Worm (Caenorhabditis elegans): ENCODE results near the gene arx-4.

arx-4 gene

DNA sequence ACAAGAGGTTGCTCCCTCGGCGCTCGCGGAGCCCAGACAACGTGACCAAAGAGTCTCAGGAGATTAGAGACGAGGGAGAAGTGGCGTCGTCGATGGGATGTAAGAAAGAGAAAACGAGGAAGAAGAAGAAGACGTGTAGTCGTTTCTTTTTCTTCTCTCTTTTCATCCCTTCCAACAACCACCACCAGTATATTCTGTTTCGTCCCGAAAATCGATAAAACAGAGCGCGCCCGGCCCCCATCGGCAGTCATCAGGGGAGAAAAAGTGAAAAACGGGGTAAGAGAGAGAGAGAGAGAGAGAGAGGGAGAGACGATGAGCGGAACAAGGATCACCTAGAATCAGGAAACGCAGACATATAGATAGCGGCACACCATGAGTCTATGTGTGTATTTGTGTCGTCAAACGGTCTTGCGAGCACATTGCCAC, 25.8 kb downstream of the arx-4 start (continued):
- TF ChIP-seq zfp-2 (tag; optimal IDR thresholded peaks at IDR 0.05) (no peak), unc-39 (tag; optimal IDR thresholded peaks at IDR 0.05) (no peak), ztf-11 (tag; optimal IDR thresholded peaks at IDR 0.05) (no peak), F44E2.7 (GFP tag; IDR thresholded peaks at IDR 0.05) (no peak), ceh-20 (GFP tag; IDR thresholded peaks at IDR 0.05) (peak; percentile 23; the same call in 1 of the 2 replicates), nhr-48 (tag; optimal IDR thresholded peaks at IDR 0.05) (no peak), lin-1 (GFP tag; IDR thresholded peaks at IDR 0.05) (no peak), Y105C5A.15 (GFP tag; IDR thresholded peaks at IDR 0.05) (no peak), unc-62 (GFP tag; optimal IDR thresholded peaks at IDR 0.05 in 1 of 2) (no peak), unc-62 (tag; optimal IDR thresholded peaks at IDR 0.05) (no peak), ceh-44 (GFP tag; IDR thresholded peaks at IDR 0.05) (no peak), zag-1 (tag; optimal IDR thresholded peaks at IDR 0.05) (no peak), lim-7 (GFP tag; IDR thresholded peaks at IDR 0.05) (no peak), lin-29 (GFP tag; IDR thresholded peaks at IDR 0.05) (no peak), daf-12 (tag; optimal IDR thresholded peaks at IDR 0.05) (no peak), hmg-1.1 (GFP tag; IDR thresholded peaks at IDR 0.05) (peak; percentile 86), lir-3 (tag; optimal IDR thresholded peaks at IDR 0.05) (no peak), tag-97 (GFP tag; IDR thresholded peaks at IDR 0.05) (no peak), fkh-10 (GFP tag; optimal IDR thresholded peaks at IDR 0.05) (peak; percentile 92), D1046.2 (GFP tag; IDR thresholded peaks at IDR 0.05) (no peak), nhr-237 (tag; optimal IDR thresholded peaks at IDR 0.05) (no peak), zip-2 (tag; optimal IDR thresholded peaks at IDR 0.05) (no peak), mes-2 (tag; optimal IDR thresholded peaks at IDR 0.05; ENCODE audit: poor library complexity, severe bottlenecking) (peak; percentile 21), vab-7 (GFP tag; IDR thresholded peaks at IDR 0.05) (no peak), nhr-28 (tag; optimal IDR thresholded peaks at IDR 0.05) (peak; percentile 65), R02D3.7 (tag; optimal IDR thresholded peaks at IDR 0.05) (no peak), madf-5 (GFP tag; IDR thresholded peaks at IDR 0.05) (no peak), dmd-9 (GFP tag; IDR thresholded peaks at IDR 0.05) (no peak), aly-2 (tag; optimal IDR thresholded peaks at IDR 0.05) (no peak), jun-1 (tag; optimal IDR thresholded peaks at IDR 0.05) (no peak), tra-1 (GFP tag; IDR thresholded peaks at IDR 0.05) (no peak), daf-19 (GFP tag; conservative IDR thresholded peaks at IDR 0.05) (no peak), lin-38 (GFP tag; IDR thresholded peaks at IDR 0.05) (peak; percentile 50; the same call in 1 of the 2 replicates), pqm-1 (tag; optimal IDR thresholded peaks at IDR 0.05) (peak; percentile 11), ama-1 (optimal IDR thresholded peaks at IDR 0.05) (peak; percentile 48), daf-16 (GFP tag; optimal IDR thresholded peaks at IDR 0.05) (no peak), daf-16 (tag; optimal IDR thresholded peaks at IDR 0.05) (peak; percentile 69), set-16 (GFP tag; IDR thresholded peaks at IDR 0.05) (peak; percentile 54), F10B5.3 (tag; optimal IDR thresholded peaks at IDR 0.05) (no peak), Y75B8A.6 (GFP tag; IDR thresholded peaks at IDR 0.05) (no peak), Y5F2A.4 (GFP tag; optimal IDR thresholded peaks at IDR 0.05) (no peak), ctbp-1 (GFP tag; IDR thresholded peaks at IDR 0.05) (peak; percentile 78), mxl-2 (GFP tag; conservative IDR thresholded peaks at IDR 0.05) (no peak), ceh-82 (tag; optimal IDR thresholded peaks at IDR 0.05) (no peak), mdl-1 (tag; optimal IDR thresholded peaks at IDR 0.05) (peak; percentile 1 to 72), ceh-28 (tag; optimal IDR thresholded peaks at IDR 0.05) (peak; percentile 84), ZK337.2 (GFP tag; IDR thresholded peaks at IDR 0.05) (no peak), ces-1 (GFP tag; optimal IDR thresholded peaks at IDR 0.05) (no peak), lin-39 (tag; optimal IDR thresholded peaks at IDR 0.05) (no peak), egl-27 (tag; optimal IDR thresholded peaks at IDR 0.05) (no peak), hif-1 (tag; optimal IDR thresholded peaks at IDR 0.05) (peak in 1 of 2 experiments; percentile 65), hlh-30 (tag; optimal IDR thresholded peaks at IDR 0.05; ENCODE audit: insufficient read depth) (peak; percentile 88), nhr-111 (GFP tag; optimal IDR thresholded peaks at IDR 0.05) (no peak)
